Fruit fly (Drosophila melanogaster): ENCODE measurements around the gene CG33159.
A peak's percentile ranks its signal among the peaks of the same experiment; 100 is the strongest.

CG33159 gene

dm6 chr3L:3178530-3179096 lies 25.6 kb downstream of the CG33159 start, which contains the start of the genes MnM and Girdin (continued):
- TF ChIP-seq CG15011 (GFP tag; optimal IDR thresholded peaks at IDR 0.05) (no peak), CG4282 (GFP tag; optimal IDR thresholded peaks at IDR 0.05) (no peak), PHDP (tag; optimal IDR thresholded peaks at IDR 0.05) (no peak), chif (GFP tag; optimal IDR thresholded peaks at IDR 0.05) (peak; percentile 37 to 74), unpg (GFP tag; optimal IDR thresholded peaks at IDR 0.05) (no peak), HLH3B (GFP tag; IDR thresholded peaks at IDR 0.05) (no peak; the same call in 1 of the 2 replicates), CrebB (tag; optimal IDR thresholded peaks at IDR 0.05) (peak; percentile 12), CG8765 (GFP tag; IDR thresholded peaks at IDR 0.05) (no peak), CG8290 (GFP tag; optimal IDR thresholded peaks at IDR 0.05) (peak; percentile 41), CG8290 (tag; optimal IDR thresholded peaks at IDR 0.05) (peak in 1 of 2 experiments; percentile 25), CG1529 (GFP tag; optimal IDR thresholded peaks at IDR 0.05) (no peak), sima (GFP tag; optimal IDR thresholded peaks at IDR 0.05) (no peak), CG11696 (GFP tag; IDR thresholded peaks at IDR 0.05) (no peak), Scr (GFP tag; IDR thresholded peaks at IDR 0.05; ENCODE audit: partially characterized antibody) (peak; percentile 92), CG9609 (GFP tag; optimal IDR thresholded peaks at IDR 0.05) (peak; percentile 79), CG10366 (GFP tag; IDR thresholded peaks at IDR 0.05) (peak; percentile 55), knrl (GFP tag; IDR thresholded peaks at IDR 0.05; ENCODE audit: partially characterized antibody) (peak; percentile 88), CG4820 (GFP tag; optimal IDR thresholded peaks at IDR 0.05) (peak; percentile 45), dm (GFP tag; optimal IDR thresholded peaks at IDR 0.05) (peak; percentile 77), psq (GFP tag; optimal IDR thresholded peaks at IDR 0.05) (no peak), trem (tag; optimal IDR thresholded peaks at IDR 0.05) (peak; percentile 91), CG6689 (GFP tag; IDR thresholded peaks at IDR 0.05) (peak; percentile 42; the same call in 1 of the 2 replicates), gsb (GFP tag; IDR thresholded peaks at IDR 0.05) (no peak), gem (tag; optimal IDR thresholded peaks at IDR 0.05) (no peak), CG10979 (tag; optimal IDR thresholded peaks at IDR 0.05) (peak; percentile 36), D19A (tag; optimal IDR thresholded peaks at IDR 0.05) (no peak), pnt (GFP tag; optimal IDR thresholded peaks at IDR 0.05) (peak; percentile 70), mirr (GFP tag; optimal IDR thresholded peaks at IDR 0.05) (no peak), CG3281 (GFP tag; optimal IDR thresholded peaks at IDR 0.05) (no peak), Blimp-1 (GFP tag; optimal IDR thresholded peaks at IDR 0.05) (no peak), CG4424 (GFP tag; optimal IDR thresholded peaks at IDR 0.05) (peak; percentile 59), HmgD (GFP tag; optimal IDR thresholded peaks at IDR 0.05) (peak; percentile 95), CG3065 (GFP tag; optimal IDR thresholded peaks at IDR 0.05) (no peak), Stat92E (GFP tag; optimal IDR thresholded peaks at IDR 0.05) (no peak), ttk (GFP tag; IDR thresholded peaks at IDR 0.05) (no peak), CG3838 (GFP tag; optimal IDR thresholded peaks at IDR 0.05) (no peak), sim (GFP tag; IDR thresholded peaks at IDR 0.05) (no peak), CG17912 (GFP tag; optimal IDR thresholded peaks at IDR 0.05) (no peak), CG31441 (GFP tag; IDR thresholded peaks at IDR 0.05) (no peak), Ssrp (tag; optimal IDR thresholded peaks at IDR 0.05) (peak; percentile 46), CG31388 (GFP tag; optimal IDR thresholded peaks at IDR 0.05) (peak; percentile 17), Fer2 (tag; optimal IDR thresholded peaks at IDR 0.05) (peak; percentile 24), tgo (GFP tag; IDR thresholded peaks at IDR 0.05) (peak; percentile 21; the same call in 1 of the 3 replicates), Hand (GFP tag; optimal IDR thresholded peaks at IDR 0.05) (no peak), crc (GFP tag; optimal IDR thresholded peaks at IDR 0.05) (peak; percentile 0), Mes4 (GFP tag; optimal IDR thresholded peaks at IDR 0.05) (peak; percentile 50), al (GFP tag; IDR thresholded peaks at IDR 0.05) (peak; percentile 44; the same call in 1 of the 2 replicates), sens (GFP tag) (peak; percentile 71), Trl (optimal IDR thresholded peaks at IDR 0.05) (peak in 1 of 2 experiments; percentile 22), Trl (GFP tag; optimal IDR thresholded peaks at IDR 0.05) (peak; percentile 77), Hey (tag; optimal IDR thresholded peaks at IDR 0.05) (no peak), Hr39 (optimal IDR thresholded peaks at IDR 0.05) (no peak)
